Fruit fly (Drosophila melanogaster) whole organism, embryonic: Measurements from ENCODE around the gene CG13465.

Source experiments
- Adf1 ChIP-seq: fragments of 200-800 bp; sonication (Bioruptor generic); IDR thresholded peaks from 2 replicates; pipeline ENCODE4 v1.3.6; 2022; ENCODE audit warnings: missing biosample characterization, missing genetic modification characterization
- Atf6 ChIP-seq: fragments of 200-800 bp; sonication (Bioruptor generic); IDR thresholded peaks from 2 replicates; pipeline ENCODE4 v1.3.6; 2022; ENCODE audit warnings: missing biosample characterization, missing genetic modification characterization
- CG10209 ChIP-seq: fragments of 200-800 bp; sonication (Bioruptor generic); optimal IDR thresholded peaks from 3 replicates; lab custom pipeline; 2017; ENCODE audit warnings: missing biosample characterization, mild to moderate bottlenecking, missing genetic modification characterization, missing genetic modification reagents
- CG11560 ChIP-seq: fragments of 200-800 bp; sonication (Bioruptor generic); IDR thresholded peaks from 3 replicates; pipeline ENCODE4 v1.3.6; 2022; ENCODE audit warnings: missing biosample characterization, missing genetic modification characterization
- CG15479 ChIP-seq: fragments of 200-800 bp; sonication (Bioruptor generic); optimal IDR thresholded peaks from 3 replicates; lab custom pipeline; 2019; ENCODE audit warnings: missing biosample characterization, mild to moderate bottlenecking, missing genetic modification characterization, moderate library complexity
- CG2199 ChIP-seq: fragments of 200-800 bp; sonication (Bioruptor generic); IDR thresholded peaks from 3 replicates; pipeline ENCODE4 v1.3.6; 2022; ENCODE audit warnings: missing biosample characterization, missing genetic modification characterization
- CG31224 ChIP-seq: fragments of 200-800 bp; sonication (Bioruptor generic); IDR thresholded peaks from 2 replicates; pipeline ENCODE4 v1.3.6; 2022; ENCODE audit warnings: missing biosample characterization, missing genetic modification characterization
- CG33557 ChIP-seq: fragments of 200-800 bp; sonication (Bioruptor generic); optimal IDR thresholded peaks from 2 replicates; lab custom pipeline; 2019; ENCODE audit warnings: missing biosample characterization, mild to moderate bottlenecking, missing genetic modification characterization, moderate library complexity
- CG7745 ChIP-seq: fragments of 200-800 bp; sonication (Bioruptor generic); optimal IDR thresholded peaks from 2 replicates; lab custom pipeline; 2018; ENCODE audit warnings: missing biosample characterization, mild to moderate bottlenecking, missing genetic modification characterization, moderate library complexity
- D ChIP-seq, 2 experiments: fragments of 200-800 bp in 1 of 2; fragments of >200 bp in 1 of 2; sonication (Bioruptor generic) in 1 of 2; optimal IDR thresholded peaks; 2 replicates in 1 of 2; 3 replicates in 1 of 2; lab custom pipeline; 2017; ENCODE audit warnings: mild to moderate bottlenecking in 1 of 2, missing biosample characterization in 1 of 2, missing genetic modification characterization in 1 of 2, missing genetic modification reagents in 1 of 2
- E2f2 ChIP-seq: fragments of 200-800 bp; sonication (Bioruptor generic); IDR thresholded peaks from 2 replicates; pipeline ENCODE4 v1.3.6; 2022; ENCODE audit warnings: missing biosample characterization, missing genetic modification characterization
- Ets65A ChIP-seq: fragments of 200-800 bp; sonication (Bioruptor generic); peaks from one replicate; lab custom pipeline; 2016; ENCODE audit warnings: missing biosample characterization, missing genetic modification characterization
- Fer1 ChIP-seq: fragments of 200-800 bp; sonication (Bioruptor generic); optimal IDR thresholded peaks from 2 replicates; lab custom pipeline; 2017; ENCODE audit warnings: missing biosample characterization, mild to moderate bottlenecking, missing genetic modification characterization
- Fer2 ChIP-seq: fragments of 200-800 bp; sonication (Bioruptor generic); optimal IDR thresholded peaks from 2 replicates; lab custom pipeline; 2018; ENCODE audit warnings: missing biosample characterization, mild to moderate bottlenecking, missing genetic modification characterization, moderate library complexity
- Gug ChIP-seq: fragments of 200-800 bp; sonication (Bioruptor generic); IDR thresholded peaks from 4 replicates; pipeline ENCODE4 v1.3.6; 2022; ENCODE audit warnings: missing biosample characterization, missing genetic modification characterization
- HLHmδ ChIP-seq: fragments of 200-800 bp; sonication (Bioruptor generic); optimal IDR thresholded peaks from 2 replicates; lab custom pipeline; 2018; ENCODE audit warnings: missing biosample characterization, mild to moderate bottlenecking, missing genetic modification characterization, moderate library complexity
- Hr3 ChIP-seq: fragments of 200-800 bp; sonication (Bioruptor generic); optimal IDR thresholded peaks from 3 replicates; lab custom pipeline; 2016; ENCODE audit warnings: missing biosample characterization, missing genetic modification characterization
- Lpt ChIP-seq: fragments of >200 bp; optimal IDR thresholded peaks from 2 replicates; lab custom pipeline; 2018; ENCODE audit warnings: missing biosample characterization, missing genetic modification characterization
- Oli ChIP-seq: fragments of 200-800 bp; sonication (Bioruptor generic); optimal IDR thresholded peaks from 2 replicates; lab custom pipeline; 2018; ENCODE audit warnings: missing biosample characterization, mild to moderate bottlenecking, missing genetic modification characterization, moderate library complexity
- Scr ChIP-seq: fragments of 200-800 bp; sonication (Bioruptor generic); IDR thresholded peaks from 2 replicates; pipeline ENCODE4 v1.3.6; 2022; ENCODE audit warnings: missing biosample characterization, missing genetic modification characterization; ENCODE audit not compliant: partially characterized antibody
- Sin3A ChIP-seq: fragments of >200 bp; optimal IDR thresholded peaks from 2 replicates; lab custom pipeline; 2018
- ap ChIP-seq: fragments of 200-800 bp; sonication (Bioruptor generic); IDR thresholded peaks from 2 replicates; pipeline ENCODE4 v1.3.6; 2022; ENCODE audit warnings: missing biosample characterization, missing genetic modification characterization
- gce ChIP-seq: fragments of 200-800 bp; sonication (Bioruptor generic); IDR thresholded peaks from 3 replicates; pipeline ENCODE4 v1.3.6; 2022; ENCODE audit warnings: missing biosample characterization, missing genetic modification characterization
- grn ChIP-seq: fragments of 200-800 bp; sonication (Bioruptor generic); optimal IDR thresholded peaks from 3 replicates; lab custom pipeline; 2017; ENCODE audit warnings: missing biosample characterization, missing genetic modification characterization
- gsb ChIP-seq: fragments of 200-800 bp; sonication (Bioruptor generic); IDR thresholded peaks from 2 replicates; pipeline ENCODE4 v1.3.6; 2022; ENCODE audit warnings: missing biosample characterization, missing genetic modification characterization
- jigr1 ChIP-seq: fragments of 200-800 bp; sonication (Bioruptor generic); IDR thresholded peaks from 3 replicates; pipeline ENCODE4 v1.3.6; 2022; ENCODE audit warnings: missing biosample characterization, missing genetic modification characterization
- kni ChIP-seq: fragments of 200-800 bp; sonication (Bioruptor generic); optimal IDR thresholded peaks from 3 replicates; lab custom pipeline; 2017; ENCODE audit warnings: mild to moderate bottlenecking, missing biosample characterization, missing genetic modification reagents, missing genetic modification characterization
- lov ChIP-seq, 2 experiments: fragments of 200-800 bp in 1 of 2; fragments of >200 bp in 1 of 2; sonication (Bioruptor generic) in 1 of 2; IDR thresholded peaks in 1 of 2; optimal IDR thresholded peaks in 1 of 2; 2 replicates in 1 of 2; 3 replicates in 1 of 2; pipeline versions ENCODE4 v1.3.6 to Lab custom; 2017 to 2022; ENCODE audit warnings: missing biosample characterization in 1 of 2, missing genetic modification characterization in 1 of 2
- mam ChIP-seq: fragments of 200-800 bp; sonication (Bioruptor generic); optimal IDR thresholded peaks from 3 replicates; lab custom pipeline; 2016; ENCODE audit warnings: missing biosample characterization, missing genetic modification characterization
- odd ChIP-seq: fragments of 200-800 bp; sonication (Bioruptor generic); optimal IDR thresholded peaks from 2 replicates; lab custom pipeline; 2017; ENCODE audit warnings: missing biosample characterization, mild to moderate bottlenecking, missing genetic modification characterization
- pnt ChIP-seq: fragments of 200-800 bp; sonication (Bioruptor generic); optimal IDR thresholded peaks from 3 replicates; lab custom pipeline; 2016; ENCODE audit warnings: missing biosample characterization, missing genetic modification characterization
- ro ChIP-seq: fragments of 200-800 bp; sonication (Bioruptor generic); IDR thresholded peaks from 2 replicates; pipeline ENCODE4 v1.3.6; 2022; ENCODE audit warnings: missing biosample characterization, missing genetic modification characterization
- salm ChIP-seq: fragments of 200-800 bp; sonication (Bioruptor generic); optimal IDR thresholded peaks from 2 replicates; lab custom pipeline; 2018; ENCODE audit warnings: missing biosample characterization, mild to moderate bottlenecking, missing genetic modification characterization
- tgo ChIP-seq: fragments of 200-800 bp; sonication (Bioruptor generic); IDR thresholded peaks from 3 replicates; pipeline ENCODE4 v1.3.6; 2022; ENCODE audit warnings: missing biosample characterization, missing genetic modification characterization
- twi ChIP-seq: fragments of 200-800 bp; optimal IDR thresholded peaks from 2 replicates; lab custom pipeline; 2019; ENCODE audit warnings: missing biosample characterization, mild to moderate bottlenecking, missing genetic modification characterization, moderate library complexity
- usp ChIP-seq: fragments of >200 bp; optimal IDR thresholded peaks from 2 replicates; lab custom pipeline; 2017; ENCODE audit warnings: missing biosample characterization, missing genetic modification characterization
- zen ChIP-seq: fragments of 200-800 bp; sonication (Bioruptor generic); optimal IDR thresholded peaks from 3 replicates; lab custom pipeline; 2018; ENCODE audit warnings: missing biosample characterization, mild to moderate bottlenecking, missing genetic modification characterization, moderate library complexity

The CG13465 gene

dm6 chr3L:14958613-14959327 lies 14.6 kb upstream of the CG13465 start (continued):
- TF ChIP-seq Fer1 (GFP tag; lab: Kevin White, UChicago) (no peak), Hr3 (GFP tag; lab: Kevin White, UChicago) (no peak), gsb (no peak), Lpt (GFP tag; lab: Kevin White, UChicago) (no peak), zen (tag; lab: Kevin White, UChicago) (peak; percentile 74), grn (peak; percentile 28), CG2199 (GFP tag; lab: Robert Waterston, UW) (peak; percentile 79; the same call in 2 of the 3 replicates), ro (GFP tag; lab: Robert Waterston, UW) (no peak), pnt (GFP tag; lab: Kevin White, UChicago) (no peak), tgo (GFP tag; lab: Robert Waterston, UW) (no peak), kni (peak; percentile 73), Sin3A (lab: Kevin White, UChicago) (no peak), usp (no peak), Fer2 (tag; lab: Kevin White, UChicago) (no peak), lov (optimal IDR thresholded peaks at IDR 0.05; lab: Kevin White, UChicago) (no peak), lov (GFP tag; IDR thresholded peaks at IDR 0.05; lab: Robert Waterston, UW) (peak; percentile 57; the same call in 1 of the 3 replicates), Scr (GFP tag; lab: Robert Waterston, UW) (no peak), twi (tag; lab: Kevin White, UChicago) (peak; percentile 67), HLHmδ (GFP tag; lab: Kevin White, UChicago) (no peak), salm (tag; lab: Kevin White, UChicago) (no peak), Atf6 (GFP tag; lab: Robert Waterston, UW) (no peak), CG7745 (tag; lab: Kevin White, UChicago) (no peak), odd (GFP tag; lab: Kevin White, UChicago) (peak; percentile 44), gce (GFP tag; lab: Robert Waterston, UW) (no peak), CG15479 (GFP tag; lab: Kevin White, UChicago) (peak; percentile 81), Oli (tag; lab: Kevin White, UChicago) (no peak), CG33557 (GFP tag; lab: Kevin White, UChicago) (no peak), Gug (GFP tag; lab: Robert Waterston, UW) (no peak), CG31224 (no peak), jigr1 (GFP tag; lab: Robert Waterston, UW) (no peak), mam (no peak), ap (no peak), Adf1 (no peak), E2f2 (GFP tag; lab: Robert Waterston, UW) (no peak), CG11560 (tag; lab: Robert Waterston, UW) (no peak)

dm6 chr3L:14957033-14957328 lies 12.8 kb upstream of the CG13465 start:
- TF ChIP-seq CG15479 (GFP tag; lab: Kevin White, UChicago), result peak; percentile 94
- peak; percentile 18 for TF ChIP-seq Ets65A (GFP tag; lab: Kevin White, UChicago)
- peak; percentile 23 for TF ChIP-seq D (optimal IDR thresholded peaks at IDR 0.05; lab: Kevin White, UChicago)
- no peak for TF ChIP-seq D (GFP tag; optimal IDR thresholded peaks at IDR 0.05; lab: Kevin White, UChicago)
- TF ChIP-seq CG10209 (GFP tag; lab: Kevin White, UChicago), result no peak
- TF ChIP-seq grn, result peak; percentile 75
